Fruit fly (Drosophila melanogaster) whole organism, pupa: Measurements from ENCODE around the gene Vajk1.

Source experiments
- CG10348 ChIP-seq: fragments of 200-800 bp; sonication (Bioruptor generic); IDR thresholded peaks from 2 replicates; pipeline ENCODE4 v1.3.6; 2022; ENCODE audit warnings: missing biosample characterization, missing genetic modification characterization
- CG14655 ChIP-seq: fragments of 200-800 bp; sonication (Bioruptor generic); optimal IDR thresholded peaks from 3 replicates; lab custom pipeline; 2017; ENCODE audit warnings: mild to moderate bottlenecking, missing biosample characterization, missing genetic modification reagents, missing genetic modification characterization
- CG15710 ChIP-seq: fragments of 200-800 bp; sonication (Bioruptor generic); optimal IDR thresholded peaks from 2 replicates; lab custom pipeline; 2018; ENCODE audit warnings: missing biosample characterization, mild to moderate bottlenecking, missing genetic modification characterization, moderate library complexity
- CG34367 ChIP-seq: fragments of 200-800 bp; sonication (Bioruptor generic); optimal IDR thresholded peaks from 2 replicates; lab custom pipeline; 2018; ENCODE audit warnings: missing biosample characterization, mild to moderate bottlenecking, missing genetic modification characterization
- CG8159 ChIP-seq: fragments of 200-800 bp; sonication (Bioruptor generic); optimal IDR thresholded peaks from 3 replicates; lab custom pipeline; 2018; ENCODE audit warnings: missing biosample characterization, mild to moderate bottlenecking, missing genetic modification characterization, moderate library complexity
- EcR ChIP-seq: fragments of 200-800 bp; sonication (Bioruptor generic); optimal IDR thresholded peaks from 3 replicates; lab custom pipeline; 2019; ENCODE audit warnings: missing biosample characterization, missing genetic modification characterization, mild to moderate bottlenecking, moderate library complexity, missing genetic modification reagents
- fd96Ca ChIP-seq: fragments of 200-800 bp; sonication (Bioruptor generic); IDR thresholded peaks from 3 replicates; pipeline ENCODE4 v1.3.6; 2022; ENCODE audit warnings: missing biosample characterization, missing genetic modification characterization
- rn ChIP-seq: fragments of 200-800 bp; sonication (Bioruptor generic); IDR thresholded peaks from 2 replicates; pipeline ENCODE4 v1.3.6; 2022; ENCODE audit warnings: missing biosample characterization, missing genetic modification characterization

dm6 chr2L:13900111-13900930, 23.0 kb downstream of the Vajk1 start:
- TF ChIP-seq fd96Ca (GFP tag; lab: Robert Waterston, UW) (peak; percentile 27; the same call in 1 of the 3 replicates), CG14655 (GFP tag; lab: Kevin White, UChicago) (no peak), CG34367 (tag; lab: Kevin White, UChicago) (no peak), EcR (GFP tag; lab: Kevin White, UChicago) (no peak), CG8159 (tag; lab: Kevin White, UChicago) (no peak), CG15710 (tag; lab: Kevin White, UChicago) (no peak), rn (GFP tag; lab: Robert Waterston, UW) (no peak), CG10348 (GFP tag; lab: Robert Waterston, UW) (no peak)
